Worm (Caenorhabditis elegans) whole organism, L2 larva: ENCODE measurements around the gene C03B1.9.

Experiments
- snpc-4 ChIP-seq: fragments of 150-350 bp; optimal IDR thresholded peaks from 2 replicates; lab custom pipeline; 2014; ENCODE audit warnings: missing biosample characterization, missing genetic modification characterization
- unc-39 ChIP-seq: fragments of 150-350 bp; optimal IDR thresholded peaks from 2 replicates; lab custom pipeline; 2014; ENCODE audit warnings: missing biosample characterization, missing genetic modification characterization
- unc-55 ChIP-seq: fragments of 150-350 bp; sonication (generic microtip); optimal IDR thresholded peaks from 3 replicates; lab custom pipeline; 2014; ENCODE audit warnings: missing biosample characterization, missing genetic modification reagents, missing genetic modification characterization
- zag-1 ChIP-seq: fragments of 150-350 bp; optimal IDR thresholded peaks from 2 replicates; lab custom pipeline; 2014; ENCODE audit warnings: missing biosample characterization, missing genetic modification characterization
- ztf-11 ChIP-seq: sonication (generic microtip); optimal IDR thresholded peaks from 2 replicates; lab custom pipeline; 2017; ENCODE audit warnings: missing biosample characterization, missing genetic modification characterization

DNA sequence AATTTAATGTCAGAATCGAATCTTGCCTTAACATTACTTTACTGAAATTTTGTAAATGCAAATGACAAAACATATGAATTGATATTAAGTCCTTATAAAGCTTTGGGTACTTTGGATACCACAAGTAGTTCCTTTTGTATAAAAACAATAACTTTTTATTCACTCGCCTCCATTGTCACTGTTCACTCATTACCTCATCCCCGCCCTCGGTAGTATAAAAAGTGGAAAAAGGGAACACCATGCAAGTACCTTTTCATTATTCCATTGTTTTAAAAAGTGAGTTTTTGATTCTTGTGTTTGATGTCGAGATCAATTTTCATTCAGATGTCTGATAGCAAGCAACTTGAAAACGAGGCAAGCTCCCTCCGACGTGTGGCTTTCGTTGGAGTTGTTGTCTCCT is 12.9 kb downstream of the C03B1.9 start, which contains the start of gene col-171:
- no peak for TF ChIP-seq unc-55 (GFP tag; lab: Kevin White, UChicago)
- no peak for TF ChIP-seq ztf-11
- no peak for TF ChIP-seq unc-39 (tag; lab: Kevin White, UChicago)
- no peak for TF ChIP-seq snpc-4 (tag; lab: Kevin White, UChicago)
- no peak for TF ChIP-seq zag-1 (tag; lab: Kevin White, UChicago)
